Fruit fly (Drosophila melanogaster) whole organism, pupa: ENCODE results near the gene CG10165.

Experiments
- CG10348 ChIP-seq: fragments of 200-800 bp; sonication (Bioruptor generic); IDR thresholded peaks from 2 replicates; pipeline ENCODE4 v1.3.6; 2022; ENCODE audit warnings: missing biosample characterization, missing genetic modification characterization
- CG12605 ChIP-seq: fragments of 200-800 bp; sonication (Bioruptor generic); IDR thresholded peaks from 2 replicates; pipeline ENCODE4 v1.3.6; 2022; ENCODE audit warnings: missing biosample characterization, missing genetic modification characterization
- CG13204 ChIP-seq: fragments of 200-800 bp; sonication (Bioruptor generic); optimal IDR thresholded peaks from 2 replicates; lab custom pipeline; 2018; ENCODE audit warnings: missing biosample characterization, mild to moderate bottlenecking, missing genetic modification characterization, moderate library complexity
- CG14655 ChIP-seq: fragments of 200-800 bp; sonication (Bioruptor generic); optimal IDR thresholded peaks from 3 replicates; lab custom pipeline; 2017; ENCODE audit warnings: mild to moderate bottlenecking, missing biosample characterization, missing genetic modification reagents, missing genetic modification characterization
- CG15710 ChIP-seq: fragments of 200-800 bp; sonication (Bioruptor generic); optimal IDR thresholded peaks from 2 replicates; lab custom pipeline; 2018; ENCODE audit warnings: missing biosample characterization, mild to moderate bottlenecking, missing genetic modification characterization, moderate library complexity
- CG17806 ChIP-seq: fragments of 200-800 bp; sonication (Bioruptor generic); optimal IDR thresholded peaks from 2 replicates; lab custom pipeline; 2018; ENCODE audit warnings: missing biosample characterization, mild to moderate bottlenecking, missing genetic modification characterization, moderate library complexity
- CG32121 ChIP-seq: fragments of 200-800 bp; sonication (Bioruptor generic); IDR thresholded peaks from 2 replicates; pipeline ENCODE4 v1.3.6; 2022; ENCODE audit warnings: missing biosample characterization, missing genetic modification characterization
- CG34367 ChIP-seq: fragments of 200-800 bp; sonication (Bioruptor generic); optimal IDR thresholded peaks from 2 replicates; lab custom pipeline; 2018; ENCODE audit warnings: missing biosample characterization, mild to moderate bottlenecking, missing genetic modification characterization
- CG4496 ChIP-seq: fragments of 200-800 bp; sonication (Bioruptor generic); IDR thresholded peaks from 3 replicates; pipeline ENCODE4 v1.3.6; 2022; ENCODE audit warnings: missing biosample characterization, missing genetic modification characterization
- CG8159 ChIP-seq: fragments of 200-800 bp; sonication (Bioruptor generic); optimal IDR thresholded peaks from 3 replicates; lab custom pipeline; 2018; ENCODE audit warnings: missing biosample characterization, mild to moderate bottlenecking, missing genetic modification characterization, moderate library complexity
- CG8301 ChIP-seq: fragments of 200-800 bp; sonication (Bioruptor generic); optimal IDR thresholded peaks from 2 replicates; lab custom pipeline; 2018; ENCODE audit warnings: missing biosample characterization, mild to moderate bottlenecking, missing genetic modification characterization
- CG9948 ChIP-seq: fragments of 200-800 bp; sonication (Bioruptor generic); optimal IDR thresholded peaks from 2 replicates; lab custom pipeline; 2018; ENCODE audit warnings: missing biosample characterization, mild to moderate bottlenecking, missing genetic modification characterization, moderate library complexity
- D1 ChIP-seq: fragments of 200-800 bp; sonication (Bioruptor generic); optimal IDR thresholded peaks from 2 replicates; lab custom pipeline; 2018; ENCODE audit warnings: missing biosample characterization, mild to moderate bottlenecking, missing genetic modification characterization, moderate library complexity
- EcR ChIP-seq: fragments of 200-800 bp; sonication (Bioruptor generic); optimal IDR thresholded peaks from 3 replicates; lab custom pipeline; 2019; ENCODE audit warnings: missing biosample characterization, missing genetic modification characterization, mild to moderate bottlenecking, moderate library complexity, missing genetic modification reagents
- Ets98B ChIP-seq: fragments of 200-800 bp; sonication (Bioruptor generic); IDR thresholded peaks from 2 replicates; pipeline ENCODE4 v1.3.6; 2022; ENCODE audit warnings: missing biosample characterization, missing genetic modification characterization
- Pif1A ChIP-seq: fragments of 200-800 bp; sonication (Bioruptor generic); optimal IDR thresholded peaks from 3 replicates; lab custom pipeline; 2016; ENCODE audit warnings: missing biosample characterization, missing genetic modification characterization
- Pif1B ChIP-seq: fragments of 200-800 bp; sonication (Bioruptor generic); optimal IDR thresholded peaks from 3 replicates; lab custom pipeline; 2016; ENCODE audit warnings: missing biosample characterization, missing genetic modification characterization
- Snoo ChIP-seq: fragments of 200-800 bp; sonication (Bioruptor generic); optimal IDR thresholded peaks from 3 replicates; lab custom pipeline; 2017; ENCODE audit warnings: missing biosample characterization, mild to moderate bottlenecking, missing genetic modification characterization, inconsistent platforms
- fd96Ca ChIP-seq: fragments of 200-800 bp; sonication (Bioruptor generic); IDR thresholded peaks from 3 replicates; pipeline ENCODE4 v1.3.6; 2022; ENCODE audit warnings: missing biosample characterization, missing genetic modification characterization
- gl ChIP-seq: fragments of 200-800 bp; sonication (Bioruptor generic); optimal IDR thresholded peaks from 2 replicates; lab custom pipeline; 2018; ENCODE audit warnings: missing biosample characterization, mild to moderate bottlenecking, missing genetic modification characterization
- rn ChIP-seq: fragments of 200-800 bp; sonication (Bioruptor generic); IDR thresholded peaks from 2 replicates; pipeline ENCODE4 v1.3.6; 2022; ENCODE audit warnings: missing biosample characterization, missing genetic modification characterization

CG10165 gene

dm6 chr2L:19487190-19487589, 42.9 kb downstream of the CG10165 start, which contains the start of gene CG13083:
TSS of gene CG13083 (plus strand) at chr2L:19487490.
- TF ChIP-seq CG10348 (GFP tag; lab: Robert Waterston, UW) (no peak), Pif1B (no peak), CG34367 (no peak), Snoo (tag; lab: Kevin White, UChicago) (no peak), CG4496 (GFP tag; lab: Robert Waterston, UW) (no peak), D1 (tag; lab: Kevin White, UChicago) (no peak), CG12605 (no peak), fd96Ca (GFP tag; lab: Robert Waterston, UW) (no peak), EcR (GFP tag; lab: Kevin White, UChicago) (no peak), CG8159 (tag; lab: Kevin White, UChicago) (no peak), CG17806 (tag; lab: Kevin White, UChicago) (no peak), CG9948 (tag; lab: Kevin White, UChicago) (no peak), CG13204 (GFP tag; lab: Kevin White, UChicago) (no peak), Ets98B (GFP tag; lab: Robert Waterston, UW) (no peak), CG8301 (tag; lab: Kevin White, UChicago) (no peak), CG14655 (no peak), rn (GFP tag; lab: Robert Waterston, UW) (no peak), gl (tag; lab: Kevin White, UChicago) (no peak)

- TF ChIP-seq CG9948 (tag; lab: Kevin White, UChicago) (no peak), CG10348 (GFP tag; lab: Robert Waterston, UW) (no peak), CG14655 (no peak), CG34367 (no peak), Snoo (tag; lab: Kevin White, UChicago) (no peak), CG17806 (tag; lab: Kevin White, UChicago) (no peak), gl (tag; lab: Kevin White, UChicago) (no peak), CG15710 (tag; lab: Kevin White, UChicago) (no peak), rn (GFP tag; lab: Robert Waterston, UW) (no peak), CG4496 (GFP tag; lab: Robert Waterston, UW) (no peak), D1 (tag; lab: Kevin White, UChicago) (no peak), CG12605 (no peak), CG13204 (GFP tag; lab: Kevin White, UChicago) (no peak), Pif1B (no peak), CG8159 (tag; lab: Kevin White, UChicago) (no peak), Ets98B (GFP tag; lab: Robert Waterston, UW) (no peak), CG8301 (tag; lab: Kevin White, UChicago) (no peak), CG32121 (GFP tag; lab: Robert Waterston, UW) (no peak), Pif1A (GFP tag; lab: Kevin White, UChicago) (no peak)
Observed at dm6 chr2L:19484539-19484938, 45.6 kb downstream of the CG10165 start, which contains the start of the genes CG10195 and CG13084. TSS of gene CG10195 (minus strand) at chr2L:19484705. TSS of gene CG13084 (plus strand) at chr2L:19484930.

- TF ChIP-seq rn (GFP tag; lab: Robert Waterston, UW) (no peak), CG14655 (no peak), CG32121 (GFP tag; lab: Robert Waterston, UW) (no peak), CG9948 (tag; lab: Kevin White, UChicago) (no peak), CG34367 (no peak), D1 (tag; lab: Kevin White, UChicago) (no peak), gl (tag; lab: Kevin White, UChicago) (no peak)
- TF ChIP-seq, all 21 proteins: peak for 0
Observed at dm6 chr2L:19480406-19481334, 49.4 kb downstream of the CG10165 start.

- TF ChIP-seq CG32121 (GFP tag; lab: Robert Waterston, UW) = no peak
- no peak for TF ChIP-seq CG9948 (tag; lab: Kevin White, UChicago)
- TF ChIP-seq CG8301 (tag; lab: Kevin White, UChicago) = no peak
- no peak for TF ChIP-seq Ets98B (GFP tag; lab: Robert Waterston, UW)
- TF ChIP-seq CG10348 (GFP tag; lab: Robert Waterston, UW) = no peak
- no peak for TF ChIP-seq CG4496 (GFP tag; lab: Robert Waterston, UW)
- no peak for TF ChIP-seq Pif1B
Observed at dm6 chr2L:19479249-19479984, 50.7 kb downstream of the CG10165 start.
